Worm (Caenorhabditis elegans): ENCODE data around the gene B0280.7.

- no peak for TF ChIP-seq gmeb-1 (tag; optimal IDR thresholded peaks at IDR 0.05)
- TF ChIP-seq alr-1 (tag; optimal IDR thresholded peaks at IDR 0.05) = no peak
- TF ChIP-seq ama-1 (optimal IDR thresholded peaks at IDR 0.05) = no peak
- no peak for TF ChIP-seq snpc-4 (tag; optimal IDR thresholded peaks at IDR 0.05)
- TF ChIP-seq sem-4 (tag; optimal IDR thresholded peaks at IDR 0.05) = no peak
- no peak for TF ChIP-seq mdl-1 (tag; optimal IDR thresholded peaks at IDR 0.05)
These were observed 7.7 kb downstream of the B0280.7 start, which contains the start of gene cpg-2 for ce11 chrIII:7103940-7104440.
